Fruit fly (Drosophila melanogaster): ENCODE results near the gene CG15535.

CG15535 gene

dm6 chr3R:30423695-30424094, at the start of gene CG15535, which contains the start of gene mRpS18C:
Gene CG15535, minus strand, starts transcription at chr3R:30423929.
Gene mRpS18C, plus strand, starts transcription at chr3R:30423974.
- no peak for TF ChIP-seq h (optimal IDR thresholded peaks at IDR 0.05)
- no peak for TF ChIP-seq insv (optimal IDR thresholded peaks at IDR 0.05)
- TF ChIP-seq Myc (optimal IDR thresholded peaks at IDR 0.05) = no peak
- no peak for TF ChIP-seq psq (optimal IDR thresholded peaks at IDR 0.05)
- TF ChIP-seq Sin3A (optimal IDR thresholded peaks at IDR 0.05) = no peak
- TF ChIP-seq ttk (optimal IDR thresholded peaks at IDR 0.05) = no peak

dm6 chr3R:30472331-30472730, 48.6 kb upstream of the CG15535 start:
- TF ChIP-seq insv (optimal IDR thresholded peaks at IDR 0.05) (no peak), Myc (optimal IDR thresholded peaks at IDR 0.05) (no peak), psq (optimal IDR thresholded peaks at IDR 0.05) (no peak), ttk (optimal IDR thresholded peaks at IDR 0.05) (no peak), h (optimal IDR thresholded peaks at IDR 0.05) (no peak), Sin3A (optimal IDR thresholded peaks at IDR 0.05) (no peak)

- TF ChIP-seq insv (optimal IDR thresholded peaks at IDR 0.05) (no peak), ttk (optimal IDR thresholded peaks at IDR 0.05) (no peak), Sin3A (optimal IDR thresholded peaks at IDR 0.05) (no peak), h (optimal IDR thresholded peaks at IDR 0.05) (no peak), Myc (optimal IDR thresholded peaks at IDR 0.05) (no peak), psq (optimal IDR thresholded peaks at IDR 0.05) (no peak)
Measured at dm6 chr3R:30470690-30471089, 47.0 kb upstream of the CG15535 start.

- TF ChIP-seq h (optimal IDR thresholded peaks at IDR 0.05) (no peak), insv (optimal IDR thresholded peaks at IDR 0.05) (no peak), ttk (optimal IDR thresholded peaks at IDR 0.05) (no peak), Myc (optimal IDR thresholded peaks at IDR 0.05) (no peak), psq (optimal IDR thresholded peaks at IDR 0.05) (no peak), Sin3A (optimal IDR thresholded peaks at IDR 0.05) (no peak)
Measured at dm6 chr3R:30467062-30467461, 43.3 kb upstream of the CG15535 start.

- TF ChIP-seq ttk (optimal IDR thresholded peaks at IDR 0.05) (no peak), psq (optimal IDR thresholded peaks at IDR 0.05) (no peak), Sin3A (optimal IDR thresholded peaks at IDR 0.05) (no peak), h (optimal IDR thresholded peaks at IDR 0.05) (no peak), insv (optimal IDR thresholded peaks at IDR 0.05) (no peak), Myc (optimal IDR thresholded peaks at IDR 0.05) (no peak)
Measured at dm6 chr3R:30466515-30466914, 42.8 kb upstream of the CG15535 start.

dm6 chr3R:30465775-30466494, 42.2 kb upstream of the CG15535 start, which contains the start of gene PH4alphaEFB:
Gene PH4alphaEFB, plus strand, starts transcription at chr3R:30466050.
- TF ChIP-seq h (optimal IDR thresholded peaks at IDR 0.05) (no peak), insv (optimal IDR thresholded peaks at IDR 0.05) (no peak), Myc (optimal IDR thresholded peaks at IDR 0.05) (no peak), Sin3A (optimal IDR thresholded peaks at IDR 0.05) (no peak), ttk (optimal IDR thresholded peaks at IDR 0.05) (no peak), psq (optimal IDR thresholded peaks at IDR 0.05) (no peak)

dm6 chr3R:30464244-30464643, 40.5 kb upstream of the CG15535 start:
- no peak for TF ChIP-seq Myc (optimal IDR thresholded peaks at IDR 0.05)

dm6 chr3R:30461608-30462243, 38.0 kb upstream of the CG15535 start:
- TF ChIP-seq ttk (optimal IDR thresholded peaks at IDR 0.05) = no peak
- no peak for TF ChIP-seq Sin3A (optimal IDR thresholded peaks at IDR 0.05)
- TF ChIP-seq h (optimal IDR thresholded peaks at IDR 0.05) = no peak
- TF ChIP-seq Myc (optimal IDR thresholded peaks at IDR 0.05) = no peak
- no peak for TF ChIP-seq insv (optimal IDR thresholded peaks at IDR 0.05)
- TF ChIP-seq psq (optimal IDR thresholded peaks at IDR 0.05) = no peak

- TF ChIP-seq Sin3A (optimal IDR thresholded peaks at IDR 0.05) = no peak
- TF ChIP-seq Myc (optimal IDR thresholded peaks at IDR 0.05) = no peak
- TF ChIP-seq insv (optimal IDR thresholded peaks at IDR 0.05) = no peak
- TF ChIP-seq h (optimal IDR thresholded peaks at IDR 0.05) = no peak
- TF ChIP-seq ttk (optimal IDR thresholded peaks at IDR 0.05) = no peak
- TF ChIP-seq psq (optimal IDR thresholded peaks at IDR 0.05) = no peak
Measured at dm6 chr3R:30460187-30460586, 36.5 kb upstream of the CG15535 start.

- TF ChIP-seq Myc (optimal IDR thresholded peaks at IDR 0.05) (no peak), insv (optimal IDR thresholded peaks at IDR 0.05) (no peak), Sin3A (optimal IDR thresholded peaks at IDR 0.05) (no peak), ttk (optimal IDR thresholded peaks at IDR 0.05) (no peak), psq (optimal IDR thresholded peaks at IDR 0.05) (no peak), h (optimal IDR thresholded peaks at IDR 0.05) (no peak)
Measured at dm6 chr3R:30459066-30459935, 35.6 kb upstream of the CG15535 start, which contains the start of the genes CG2224 and CDase. Gene CG2224, minus strand, starts transcription at chr3R:30459300. Gene CDase, plus strand, starts transcription at chr3R:30459521.

dm6 chr3R:30455817-30456544, 32.3 kb upstream of the CG15535 start, which contains the start of gene aralar1:
Gene aralar1, minus strand, starts transcription at chr3R:30455867.
- TF ChIP-seq h (optimal IDR thresholded peaks at IDR 0.05) = no peak
- no peak for TF ChIP-seq Sin3A (optimal IDR thresholded peaks at IDR 0.05)
- TF ChIP-seq ttk (optimal IDR thresholded peaks at IDR 0.05) = no peak
- no peak for TF ChIP-seq insv (optimal IDR thresholded peaks at IDR 0.05)
- no peak for TF ChIP-seq Myc (optimal IDR thresholded peaks at IDR 0.05)
- TF ChIP-seq psq (optimal IDR thresholded peaks at IDR 0.05) = no peak
